Worm (Caenorhabditis elegans) whole organism, L2 larva: ENCODE measurements around the gene ZK1290.7.

Source experiments
- C34F6.9 ChIP-seq: fragments of 150-350 bp; optimal IDR thresholded peaks from 2 replicates; lab custom pipeline; 2014; ENCODE audit warnings: missing biosample characterization, missing genetic modification characterization
- F13H6.1 ChIP-seq: sonication (generic microtip); optimal IDR thresholded peaks from 2 replicates; lab custom pipeline; 2016; ENCODE audit warnings: missing genetic modification characterization, missing compliant biosample characterization
- R02D3.7 ChIP-seq: fragments of 150-350 bp; optimal IDR thresholded peaks from 2 replicates; lab custom pipeline; 2014; ENCODE audit warnings: missing biosample characterization, missing genetic modification characterization
- Y55F3AM.14 ChIP-seq: fragments of 200-800 bp; sonication (Bioruptor generic); optimal IDR thresholded peaks from 2 replicates; lab custom pipeline; 2018; ENCODE audit warnings: mild to moderate bottlenecking, missing genetic modification characterization, missing compliant biosample characterization
- alr-1 ChIP-seq: fragments of 150-350 bp; optimal IDR thresholded peaks from 2 replicates; lab custom pipeline; 2014; ENCODE audit warnings: missing biosample characterization, missing genetic modification characterization
- aly-2 ChIP-seq: fragments of 150-350 bp; optimal IDR thresholded peaks from 2 replicates; lab custom pipeline; 2014; ENCODE audit warnings: missing biosample characterization, missing genetic modification characterization
- ama-1 ChIP-seq: fragments of 150-350 bp; optimal IDR thresholded peaks from 2 replicates; lab custom pipeline; 2018; ENCODE audit warnings: inconsistent platforms
- blmp-1 ChIP-seq: sonication (generic microtip); optimal IDR thresholded peaks from 2 replicates; lab custom pipeline; 2017; ENCODE audit warnings: missing genetic modification characterization, mild to moderate bottlenecking, missing compliant biosample characterization, antibody characterized with exemption, moderate library complexity; ENCODE audit not compliant: insufficient read depth
- ceh-82 ChIP-seq: fragments of 150-350 bp; optimal IDR thresholded peaks from 2 replicates; lab custom pipeline; 2014; ENCODE audit warnings: missing biosample characterization, missing genetic modification characterization
- crh-2 ChIP-seq: sonication (generic microtip); optimal IDR thresholded peaks from 2 replicates; lab custom pipeline; 2017; ENCODE audit warnings: missing biosample characterization, missing genetic modification characterization
- dmd-4 ChIP-seq: sonication (generic microtip); optimal IDR thresholded peaks from 2 replicates; lab custom pipeline; 2017; ENCODE audit warnings: missing biosample characterization, missing genetic modification characterization
- egl-27 ChIP-seq: sonication (generic microtip); optimal IDR thresholded peaks from 3 replicates; lab custom pipeline; 2017; ENCODE audit warnings: missing biosample characterization, missing genetic modification reagents, missing genetic modification characterization
- elt-1 ChIP-seq: fragments of 150-350 bp; optimal IDR thresholded peaks from 2 replicates; lab custom pipeline; 2014; ENCODE audit warnings: missing biosample characterization, missing genetic modification characterization
- fos-1 ChIP-seq: fragments of 150-350 bp; optimal IDR thresholded peaks from 2 replicates; lab custom pipeline; 2014; ENCODE audit warnings: missing biosample characterization, missing genetic modification characterization
- gmeb-1 ChIP-seq: fragments of 150-350 bp; optimal IDR thresholded peaks from 2 replicates; lab custom pipeline; 2014; ENCODE audit warnings: missing biosample characterization, missing genetic modification characterization
- lin-11 ChIP-seq: fragments of 150-350 bp; sonication (generic microtip); optimal IDR thresholded peaks from 2 replicates; lab custom pipeline; 2014; ENCODE audit warnings: missing biosample characterization, missing genetic modification characterization, inconsistent platforms, mixed read lengths
- lin-13 ChIP-seq: fragments of 150-350 bp; optimal IDR thresholded peaks from 2 replicates; lab custom pipeline; 2014; ENCODE audit warnings: missing biosample characterization, missing genetic modification reagents, missing genetic modification characterization
- lin-39 ChIP-seq: fragments of 150-350 bp; optimal IDR thresholded peaks from 2 replicates; lab custom pipeline; 2014; ENCODE audit warnings: missing biosample characterization, missing genetic modification reagents, missing genetic modification characterization
- mbf-1 ChIP-seq: sonication (generic microtip); optimal IDR thresholded peaks from 2 replicates; lab custom pipeline; 2017; ENCODE audit warnings: missing biosample characterization, missing genetic modification characterization
- nhr-10 ChIP-seq: sonication (generic microtip); optimal IDR thresholded peaks from 2 replicates; lab custom pipeline; 2017; ENCODE audit warnings: missing biosample characterization, missing genetic modification characterization
- nhr-12 ChIP-seq: fragments of 150-350 bp; optimal IDR thresholded peaks from 2 replicates; lab custom pipeline; 2014; ENCODE audit warnings: missing biosample characterization, missing genetic modification characterization
- nhr-23 ChIP-seq: fragments of 150-350 bp; optimal IDR thresholded peaks from 2 replicates; lab custom pipeline; 2014; ENCODE audit warnings: missing biosample characterization, missing genetic modification reagents, missing genetic modification characterization
- nhr-237 ChIP-seq: fragments of 150-350 bp; optimal IDR thresholded peaks from 2 replicates; lab custom pipeline; 2014; ENCODE audit warnings: missing biosample characterization, missing genetic modification characterization
- nhr-25 ChIP-seq: fragments of 150-350 bp; sonication (generic microtip); optimal IDR thresholded peaks from 3 replicates; lab custom pipeline; 2014; ENCODE audit warnings: missing biosample characterization, missing genetic modification characterization
- nhr-77 ChIP-seq: fragments of 150-350 bp; optimal IDR thresholded peaks from 2 replicates; lab custom pipeline; 2014; ENCODE audit warnings: missing biosample characterization, missing genetic modification characterization
- peb-1 ChIP-seq: fragments of 150-350 bp; optimal IDR thresholded peaks from 2 replicates; lab custom pipeline; 2014; ENCODE audit warnings: missing biosample characterization, missing genetic modification characterization
- sem-4 ChIP-seq: fragments of 150-350 bp; optimal IDR thresholded peaks from 2 replicates; lab custom pipeline; 2014; ENCODE audit warnings: missing biosample characterization, missing genetic modification reagents, missing genetic modification characterization
- sma-3 ChIP-seq: sonication (generic microtip); optimal IDR thresholded peaks from 2 replicates; lab custom pipeline; 2016; ENCODE audit warnings: missing genetic modification reagents, missing genetic modification characterization, missing compliant biosample characterization
- sma-9 ChIP-seq, 2 experiments: fragments of 150-350 bp in 1 of 2; sonication (generic microtip) in 1 of 2; optimal IDR thresholded peaks; 2 replicates each; lab custom pipeline; 2014 to 2016; ENCODE audit warnings: missing genetic modification characterization in 2 of 2, mild to moderate bottlenecking in 1 of 2, missing biosample characterization in 1 of 2, missing compliant biosample characterization in 1 of 2, missing genetic modification reagents in 1 of 2, moderate library complexity in 1 of 2
- snpc-4 ChIP-seq: fragments of 150-350 bp; optimal IDR thresholded peaks from 2 replicates; lab custom pipeline; 2014; ENCODE audit warnings: missing biosample characterization, missing genetic modification characterization
- unc-55 ChIP-seq: fragments of 150-350 bp; sonication (generic microtip); optimal IDR thresholded peaks from 3 replicates; lab custom pipeline; 2014; ENCODE audit warnings: missing biosample characterization, missing genetic modification reagents, missing genetic modification characterization
- ztf-1 ChIP-seq: fragments of 200-800 bp; sonication (Bioruptor generic); conservative IDR thresholded peaks from 2 replicates; pipeline ENCODE4 v1.3.6; 2022; ENCODE audit warnings: missing genetic modification characterization, missing compliant biosample characterization
- ztf-4 ChIP-seq: fragments of 150-350 bp; optimal IDR thresholded peaks from 2 replicates; lab custom pipeline; 2014; ENCODE audit warnings: missing biosample characterization, missing genetic modification characterization

ZK1290.7 gene

ce11 chrII:7519221-7519620 lies 6.1 kb downstream of the ZK1290.7 start, which contains the start of gene glb-9:
glb-9 (minus strand) TSS chrII:7519321.
- no peak for TF ChIP-seq gmeb-1 (tag; lab: Kevin White, UChicago)
- no peak for TF ChIP-seq nhr-237 (tag; lab: Kevin White, UChicago)
- no peak for TF ChIP-seq snpc-4 (tag; lab: Kevin White, UChicago)
- TF ChIP-seq nhr-10 (tag; lab: Kevin White, UChicago), result no peak
- TF ChIP-seq nhr-23 (tag; lab: Kevin White, UChicago), result no peak

- TF ChIP-seq fos-1 (tag; lab: Kevin White, UChicago) (no peak), aly-2 (tag; lab: Kevin White, UChicago) (no peak), R02D3.7 (tag; lab: Kevin White, UChicago) (no peak), ama-1 (lab: Kevin White, UChicago) (no peak), nhr-77 (tag; lab: Kevin White, UChicago) (no peak), nhr-25 (tag; lab: Kevin White, UChicago) (no peak)
These were observed 20.4 kb downstream of the ZK1290.7 start, which contains the start of gene C28F5.1 for ce11 chrII:7505005-7505404. C28F5.1 (plus strand) TSS chrII:7505305.

ce11 chrII:7499390-7499789 lies 26.0 kb downstream of the ZK1290.7 start, which contains the start of gene srab-14:
srab-14 (minus strand) TSS chrII:7499490.
- TF ChIP-seq dmd-4 (tag; lab: Kevin White, UChicago) (no peak), sem-4 (no peak), sma-9 (GFP tag; optimal IDR thresholded peaks at IDR 0.05; lab: Kevin White, UChicago) (no peak), sma-9 (tag; optimal IDR thresholded peaks at IDR 0.05; lab: Kevin White, UChicago) (no peak), ztf-4 (tag; lab: Kevin White, UChicago) (no peak), egl-27 (tag; lab: Kevin White, UChicago) (no peak), ztf-1 (no peak), ceh-82 (tag; lab: Kevin White, UChicago) (no peak), lin-11 (tag; lab: Kevin White, UChicago) (no peak), Y55F3AM.14 (GFP tag; lab: Kevin White, UChicago) (no peak), lin-13 (no peak), peb-1 (tag; lab: Kevin White, UChicago) (no peak), F13H6.1 (no peak), sma-3 (GFP tag; lab: Kevin White, UChicago) (no peak), nhr-10 (tag; lab: Kevin White, UChicago) (no peak), nhr-77 (tag; lab: Kevin White, UChicago) (no peak), gmeb-1 (tag; lab: Kevin White, UChicago) (no peak), fos-1 (tag; lab: Kevin White, UChicago) (no peak)
- TF ChIP-seq, all 48 proteins: peak for 0

- TF ChIP-seq lin-39 (no peak), blmp-1 (tag; lab: Kevin White, UChicago) (peak; percentile 67)
These were observed 29.3 kb downstream of the ZK1290.7 start, which contains the start of gene spi-1 for ce11 chrII:7496070-7496469. spi-1 (plus strand) TSS chrII:7496247.

- TF ChIP-seq alr-1 (no peak), lin-13 (no peak), gmeb-1 (tag; lab: Kevin White, UChicago) (no peak), lin-11 (tag; lab: Kevin White, UChicago) (no peak), nhr-23 (tag; lab: Kevin White, UChicago) (no peak), nhr-12 (tag; lab: Kevin White, UChicago) (no peak), nhr-237 (tag; lab: Kevin White, UChicago) (no peak), crh-2 (tag; lab: Kevin White, UChicago) (no peak), egl-27 (tag; lab: Kevin White, UChicago) (no peak), C34F6.9 (tag; lab: Kevin White, UChicago) (no peak), fos-1 (tag; lab: Kevin White, UChicago) (no peak), lin-39 (no peak), mbf-1 (tag; lab: Kevin White, UChicago) (no peak), nhr-25 (tag; lab: Kevin White, UChicago) (no peak), elt-1 (tag; lab: Kevin White, UChicago) (no peak), nhr-10 (tag; lab: Kevin White, UChicago) (no peak), unc-55 (GFP tag; lab: Kevin White, UChicago) (no peak), F13H6.1 (no peak), snpc-4 (tag; lab: Kevin White, UChicago) (no peak)
These were observed 31.2 kb downstream of the ZK1290.7 start, which contains the start of gene R10H1.1 for ce11 chrII:7494155-7494554. R10H1.1 (plus strand) TSS chrII:7494455.
